Worm (Caenorhabditis elegans) whole organism, L1 larva: ENCODE data around the gene egl-9.

ENCODE experiments used
- C16A3.4 ChIP-seq: fragments of 150-350 bp; optimal IDR thresholded peaks from 2 replicates; lab custom pipeline; 2014; ENCODE audit warnings: missing biosample characterization, missing genetic modification characterization
- C34B4.2 ChIP-seq: sonication (generic microtip); optimal IDR thresholded peaks from 2 replicates; lab custom pipeline; 2017; ENCODE audit warnings: mild to moderate bottlenecking, missing genetic modification characterization, missing compliant biosample characterization
- Y116A8C.19 ChIP-seq: sonication (generic microtip); optimal IDR thresholded peaks from 2 replicates; lab custom pipeline; 2016; ENCODE audit warnings: missing compliant biosample characterization, missing genetic modification characterization, borderline replicate concordance
- aly-2 ChIP-seq: fragments of 150-350 bp; optimal IDR thresholded peaks from 2 replicates; lab custom pipeline; 2014; ENCODE audit warnings: missing biosample characterization, missing genetic modification characterization
- ama-1 ChIP-seq: fragments of 150-350 bp; optimal IDR thresholded peaks from 2 replicates; lab custom pipeline; 2014
- ceh-63 ChIP-seq: fragments of 200-800 bp; sonication (Bioruptor generic); optimal IDR thresholded peaks from 2 replicates; lab custom pipeline; 2018; ENCODE audit warnings: mild to moderate bottlenecking, missing genetic modification characterization, missing compliant biosample characterization
- ceh-8 ChIP-seq: fragments of 200-800 bp; sonication (Bioruptor generic); optimal IDR thresholded peaks from 2 replicates; lab custom pipeline; 2018; ENCODE audit warnings: mild to moderate bottlenecking, missing genetic modification characterization, moderate library complexity, missing compliant biosample characterization
- ceh-82 ChIP-seq, 3 experiments: fragments of 150-350 bp in 1 of 3; sonication (generic microtip) in 2 of 3; optimal IDR thresholded peaks; 2 replicates each; lab custom pipeline; 2014 to 2017; ENCODE audit warnings: missing biosample characterization in 3 of 3, missing genetic modification characterization in 3 of 3
- dpl-1 ChIP-seq, 3 experiments: fragments of 150-350 bp in 2 of 3; sonication (generic microtip) in 1 of 3; optimal IDR thresholded peaks; 2 replicates each; lab custom pipeline; 2014 to 2017; ENCODE audit warnings: missing biosample characterization in 3 of 3, missing genetic modification characterization in 3 of 3, missing genetic modification reagents in 3 of 3
- efl-3 ChIP-seq: fragments of 200-800 bp; sonication (Bioruptor generic); optimal IDR thresholded peaks from 2 replicates; lab custom pipeline; 2018; ENCODE audit warnings: mild to moderate bottlenecking, missing genetic modification characterization, missing compliant biosample characterization
- egl-27 ChIP-seq, 2 experiments: fragments of 150-350 bp in 1 of 2; sonication (generic microtip); optimal IDR thresholded peaks; 3 replicates each; lab custom pipeline; 2017 to 2018; ENCODE audit warnings: missing biosample characterization in 2 of 2, missing genetic modification characterization in 2 of 2, missing genetic modification reagents in 2 of 2
- ets-5 ChIP-seq: fragments of 200-800 bp; sonication (Bioruptor generic); IDR thresholded peaks from 2 replicates; pipeline ENCODE4 v1.3.6; 2022; ENCODE audit warnings: missing genetic modification characterization, missing compliant biosample characterization
- hlh-17 ChIP-seq: fragments of 200-800 bp; sonication (Bioruptor generic); optimal IDR thresholded peaks from 2 replicates; lab custom pipeline; 2018; ENCODE audit warnings: missing genetic modification characterization, mild to moderate bottlenecking, missing compliant biosample characterization, moderate library complexity, borderline replicate concordance
- lin-15B ChIP-seq: fragments of 150-350 bp; sonication (generic microtip); optimal IDR thresholded peaks from 3 replicates; lab custom pipeline; 2014; ENCODE audit warnings: missing biosample characterization, missing genetic modification characterization
- lin-35 ChIP-seq, 2 experiments: fragments of 150-350 bp; optimal IDR thresholded peaks; 2 replicates each; lab custom pipeline; 2014; ENCODE audit warnings: missing biosample characterization in 2 of 2, missing genetic modification characterization in 2 of 2, missing genetic modification reagents in 2 of 2
- lin-39 ChIP-seq: fragments of 150-350 bp; optimal IDR thresholded peaks from 2 replicates; lab custom pipeline; 2014; ENCODE audit warnings: missing biosample characterization, missing genetic modification reagents, missing genetic modification characterization
- lir-3 ChIP-seq: sonication (generic microtip); optimal IDR thresholded peaks from 2 replicates; lab custom pipeline; 2016; ENCODE audit warnings: mild to moderate bottlenecking, missing genetic modification characterization, moderate library complexity, missing compliant biosample characterization; ENCODE audit not compliant: poor library complexity
- mdl-1 ChIP-seq, 2 experiments: fragments of 150-350 bp; optimal IDR thresholded peaks; 2 replicates each; lab custom pipeline; 2014 to 2017; ENCODE audit warnings: missing biosample characterization in 2 of 2, missing genetic modification characterization in 2 of 2, inconsistent platforms in 1 of 2
- nhr-11 ChIP-seq: fragments of 150-350 bp; optimal IDR thresholded peaks from 2 replicates; lab custom pipeline; 2014; ENCODE audit warnings: missing biosample characterization, missing genetic modification characterization
- nhr-19 ChIP-seq: fragments of 200-800 bp; sonication (Bioruptor generic); conservative IDR thresholded peaks from 2 replicates; pipeline ENCODE4 v1.3.6; 2022; ENCODE audit warnings: missing genetic modification characterization, missing compliant biosample characterization
- nhr-47 ChIP-seq: sonication (generic microtip); optimal IDR thresholded peaks from 2 replicates; lab custom pipeline; 2016; ENCODE audit warnings: mild to moderate bottlenecking, missing genetic modification characterization, moderate library complexity, missing compliant biosample characterization
- nhr-77 ChIP-seq: fragments of 150-350 bp; optimal IDR thresholded peaks from 2 replicates; lab custom pipeline; 2014; ENCODE audit warnings: missing biosample characterization, missing genetic modification characterization
- nhr-85 ChIP-seq: sonication (generic microtip); peaks from one replicate; lab custom pipeline; 2016; ENCODE audit warnings: missing genetic modification characterization, inconsistent platforms, missing compliant biosample characterization
- nhr-90 ChIP-seq: sonication (generic microtip); optimal IDR thresholded peaks from 2 replicates; lab custom pipeline; 2016; ENCODE audit warnings: mild to moderate bottlenecking, missing genetic modification characterization, missing compliant biosample characterization; ENCODE audit not compliant: poor library complexity
- rnt-1 ChIP-seq: sonication (generic microtip); optimal IDR thresholded peaks from 2 replicates; lab custom pipeline; 2016; ENCODE audit warnings: mild to moderate bottlenecking, missing genetic modification characterization, moderate library complexity, missing compliant biosample characterization
- snpc-4 ChIP-seq: fragments of 150-350 bp; optimal IDR thresholded peaks from 2 replicates; lab custom pipeline; 2014; ENCODE audit warnings: missing biosample characterization, missing genetic modification characterization
- sptf-1 ChIP-seq: fragments of 150-350 bp; optimal IDR thresholded peaks from 2 replicates; lab custom pipeline; 2014; ENCODE audit warnings: missing biosample characterization, missing genetic modification characterization
- swsn-7 ChIP-seq: sonication (generic microtip); optimal IDR thresholded peaks from 2 replicates; lab custom pipeline; 2016; ENCODE audit warnings: missing genetic modification characterization, missing compliant biosample characterization
- unc-130 ChIP-seq: fragments of 150-350 bp; optimal IDR thresholded peaks from 2 replicates; lab custom pipeline; 2017; ENCODE audit warnings: missing biosample characterization, missing genetic modification characterization, inconsistent platforms
- unc-62 ChIP-seq: fragments of 150-350 bp; optimal IDR thresholded peaks from 2 replicates; lab custom pipeline; 2014; ENCODE audit warnings: missing biosample characterization, missing genetic modification reagents, missing genetic modification characterization
- unc-86 ChIP-seq: sonication (generic microtip); optimal IDR thresholded peaks from 2 replicates; lab custom pipeline; 2016; ENCODE audit warnings: missing genetic modification characterization, missing compliant biosample characterization
- xbp-1 ChIP-seq: sonication (generic microtip); optimal IDR thresholded peaks from 2 replicates; lab custom pipeline; 2016; ENCODE audit warnings: missing genetic modification characterization, missing compliant biosample characterization

The egl-9 gene

DNA sequence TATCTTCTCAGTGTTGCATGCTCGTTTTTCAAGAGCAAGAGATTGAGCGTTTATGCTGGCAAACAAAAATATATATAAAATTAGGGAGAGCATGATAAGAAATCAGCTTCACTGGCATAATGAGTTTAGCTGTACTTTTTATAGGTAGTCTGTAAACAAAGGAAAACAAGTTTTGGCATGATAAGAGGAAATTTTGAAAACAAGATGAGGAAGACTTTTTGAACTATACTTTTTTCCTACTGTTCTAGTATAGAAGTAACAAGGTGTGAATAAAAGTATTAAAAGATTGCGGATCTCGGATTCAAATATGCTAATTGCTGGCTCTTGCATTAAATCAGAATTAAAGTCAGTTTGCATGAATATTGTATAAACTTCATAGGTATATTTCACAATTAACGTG is 49.4 kb upstream of the egl-9 start, which contains the start of gene F15H10.5:
F15H10.5 (minus strand) TSS at position 101 of the 400 bp plus-strand sequence.
- no peak for TF ChIP-seq ceh-82 (tag; optimal IDR thresholded peaks at IDR 0.05; lab: Kevin White, UChicago)

DNA sequence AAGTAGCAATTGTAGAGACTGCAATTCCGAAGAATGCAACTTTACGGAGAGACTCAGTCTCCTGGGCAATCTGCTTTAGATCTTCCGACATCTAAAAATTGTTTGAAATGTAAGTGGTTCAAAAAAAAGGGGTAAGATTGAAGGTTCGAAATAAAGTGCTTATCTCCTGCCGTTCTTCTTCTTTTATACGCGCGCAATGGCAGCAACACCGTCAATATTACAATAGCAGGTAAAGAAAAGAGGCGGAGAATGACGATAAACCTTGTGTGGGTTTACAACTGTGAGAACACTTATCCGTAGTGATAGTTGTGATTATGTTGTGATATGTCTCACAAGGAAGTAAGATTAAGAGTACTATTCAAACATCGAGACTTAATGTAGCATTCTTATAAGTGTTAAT is 46.5 kb upstream of the egl-9 start, which contains the start of gene col-13:
col-13 (minus strand) TSS at position 101 of the 400 bp plus-strand sequence.
- TF ChIP-seq ets-5 (GFP tag; lab: Robert Waterston, UW) = no peak
- TF ChIP-seq ceh-63 (GFP tag; lab: Kevin White, UChicago) = no peak
- TF ChIP-seq ceh-82 (tag; optimal IDR thresholded peaks at IDR 0.05; lab: Kevin White, UChicago) = no peak
- TF ChIP-seq efl-3 (GFP tag; lab: Kevin White, UChicago) = no peak
- TF ChIP-seq sptf-1 = no peak
- TF ChIP-seq snpc-4 (tag; lab: Kevin White, UChicago) = no peak
- TF ChIP-seq nhr-90 (tag; lab: Kevin White, UChicago) = no peak
- no peak for TF ChIP-seq swsn-7 (tag; lab: Kevin White, UChicago)
- no peak for TF ChIP-seq rnt-1 (tag; lab: Kevin White, UChicago)
- no peak for TF ChIP-seq ama-1 (lab: Kevin White, UChicago)
- no peak for TF ChIP-seq lin-15B (tag; lab: Kevin White, UChicago)
- TF ChIP-seq xbp-1 (tag; lab: Kevin White, UChicago) = no peak
- no peak for TF ChIP-seq unc-130 (tag; lab: Kevin White, UChicago)
- TF ChIP-seq unc-62 (GFP tag; lab: Kevin White, UChicago) = no peak
- TF ChIP-seq lin-39 = no peak
- TF ChIP-seq unc-86 (tag; lab: Kevin White, UChicago) = no peak
- no peak for TF ChIP-seq ceh-8 (GFP tag; lab: Kevin White, UChicago)
- TF ChIP-seq Y116A8C.19 (tag; lab: Kevin White, UChicago) = no peak
- TF ChIP-seq nhr-47 (tag; lab: Kevin White, UChicago) = no peak

DNA sequence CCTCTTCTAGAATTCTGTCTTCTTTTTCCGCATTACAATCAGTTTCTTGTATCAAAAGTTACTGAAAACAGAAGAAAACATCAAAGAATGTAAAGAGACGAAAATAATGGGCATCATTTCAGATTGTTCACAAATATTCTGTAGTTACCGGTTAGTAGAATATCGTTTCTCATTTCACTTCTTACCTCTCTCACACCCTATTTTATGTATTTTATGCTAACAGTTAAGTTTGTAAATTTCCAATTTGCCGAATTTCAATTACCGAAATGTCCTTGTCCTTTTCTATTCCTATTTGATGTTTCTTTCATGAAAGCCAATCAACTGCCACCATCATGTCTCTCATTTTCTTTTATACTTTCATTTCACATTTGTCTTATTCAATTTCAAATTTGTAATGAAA is 44.8 kb upstream of the egl-9 start:
- TF ChIP-seq mdl-1 (tag; optimal IDR thresholded peaks at IDR 0.05; lab: Kevin White, UChicago) (no peak), nhr-85 (peak; percentile 64)

DNA sequence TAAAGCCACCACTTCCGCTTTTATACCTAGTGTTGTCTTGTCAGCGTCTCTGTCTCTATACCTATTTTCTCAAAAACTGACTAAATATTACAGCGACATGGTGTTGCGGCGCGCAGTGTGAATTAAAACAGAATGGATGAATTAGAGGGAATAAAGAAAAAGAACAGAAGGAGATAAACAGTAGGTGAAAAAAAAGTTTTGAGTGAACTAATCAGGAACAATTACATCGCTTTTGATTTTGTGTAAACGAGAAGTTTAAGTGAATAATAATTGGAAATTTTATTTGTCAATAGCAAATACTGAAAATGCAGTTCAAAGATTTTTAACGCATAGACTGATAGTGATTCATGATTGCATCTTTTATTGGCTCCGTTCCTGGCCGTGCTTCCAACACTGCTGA is 43.2 kb upstream of the egl-9 start, which contains the start of gene col-12:
col-12 (minus strand) TSS at position 101 of the 400 bp plus-strand sequence.
- TF ChIP-seq lir-3 (tag; lab: Kevin White, UChicago) (no peak), C16A3.4 (tag; lab: Kevin White, UChicago) (no peak), rnt-1 (tag; lab: Kevin White, UChicago) (no peak), unc-86 (tag; lab: Kevin White, UChicago) (no peak)

DNA sequence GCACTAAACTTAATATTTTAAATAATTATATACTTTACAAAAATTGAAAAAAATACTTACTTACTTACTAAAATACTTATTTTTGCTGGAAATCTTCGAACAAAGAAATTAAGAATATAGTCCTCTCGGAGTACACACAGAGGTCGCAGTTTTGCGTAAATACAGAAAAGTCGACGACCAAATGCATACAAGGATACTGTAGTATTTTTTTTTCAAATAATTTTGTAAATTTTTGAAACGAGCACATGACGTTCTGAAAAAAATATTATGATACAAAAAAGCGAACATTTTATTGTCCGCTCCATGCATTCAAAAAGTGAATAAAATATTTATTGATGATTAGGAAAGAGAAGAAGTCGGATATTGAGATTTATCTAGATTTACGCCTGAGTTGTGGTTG is 42.1 kb upstream of the egl-9 start, which contains the start of gene apc-10:
apc-10 (minus strand) TSS at position 101 of the 400 bp plus-strand sequence.
- TF ChIP-seq dpl-1 (GFP tag; optimal IDR thresholded peaks at IDR 0.05; lab: Kevin White, UChicago) (no peak), ceh-82 (tag; optimal IDR thresholded peaks at IDR 0.05; lab: Kevin White, UChicago) (no peak), lin-35 (GFP tag; optimal IDR thresholded peaks at IDR 0.05; lab: Kevin White, UChicago) (no peak), nhr-85 (no peak), nhr-11 (no peak), mdl-1 (tag; optimal IDR thresholded peaks at IDR 0.05; lab: Kevin White, UChicago) (no peak), aly-2 (tag; lab: Kevin White, UChicago) (no peak), nhr-19 (no peak), C34B4.2 (tag; lab: Kevin White, UChicago) (no peak), nhr-77 (tag; lab: Kevin White, UChicago) (no peak), ceh-63 (GFP tag; lab: Kevin White, UChicago) (no peak), egl-27 (tag; optimal IDR thresholded peaks at IDR 0.05; lab: Kevin White, UChicago) (no peak), hlh-17 (GFP tag; lab: Kevin White, UChicago) (no peak)
